Worm (Caenorhabditis elegans) whole organism, early embryonic: ENCODE measurements around the gene R13H9.6.

ENCODE experiments used
- B0310.2 ChIP-seq: sonication (generic microtip); optimal IDR thresholded peaks from 2 replicates; lab custom pipeline; 2016; ENCODE audit warnings: mild to moderate bottlenecking, missing genetic modification characterization, missing compliant biosample characterization
- F13C5.2 ChIP-seq: sonication (generic microtip); optimal IDR thresholded peaks from 2 replicates; lab custom pipeline; 2017; ENCODE audit warnings: mild to moderate bottlenecking, missing genetic modification characterization, inconsistent platforms, missing compliant biosample characterization
- aly-1 ChIP-seq: sonication (generic microtip); optimal IDR thresholded peaks from 2 replicates; lab custom pipeline; 2016; ENCODE audit warnings: missing genetic modification characterization, missing compliant biosample characterization
- ama-1 ChIP-seq: fragments of 150-350 bp; optimal IDR thresholded peaks from 2 replicates; lab custom pipeline; 2014
- ceh-13 ChIP-seq: fragments of 200-800 bp; sonication (Bioruptor generic); optimal IDR thresholded peaks from 2 replicates; lab custom pipeline; 2018; ENCODE audit warnings: mild to moderate bottlenecking, missing genetic modification characterization, missing compliant biosample characterization
- ceh-36 ChIP-seq: sonication (generic microtip); optimal IDR thresholded peaks from 2 replicates; lab custom pipeline; 2016; ENCODE audit warnings: missing genetic modification characterization, inconsistent platforms, missing compliant biosample characterization
- ets-7 ChIP-seq: sonication (generic microtip); optimal IDR thresholded peaks from 2 replicates; lab custom pipeline; 2016; ENCODE audit warnings: missing genotype, missing genetic modification characterization, missing compliant biosample characterization
- flt-1 ChIP-seq: fragments of 200-800 bp; sonication (Bioruptor generic); IDR thresholded peaks from 2 replicates; pipeline ENCODE4 v1.3.6; 2022; ENCODE audit warnings: missing genetic modification characterization, missing compliant biosample characterization
- hmbx-1 ChIP-seq: sonication (generic microtip); optimal IDR thresholded peaks from 2 replicates; lab custom pipeline; 2016; ENCODE audit warnings: mild to moderate bottlenecking, missing genetic modification characterization, missing compliant biosample characterization
- hmg-4 ChIP-seq: fragments of 200-800 bp; sonication (Bioruptor generic); optimal IDR thresholded peaks from 2 replicates; lab custom pipeline; 2018; ENCODE audit warnings: mild to moderate bottlenecking, missing genetic modification characterization, missing compliant biosample characterization
- hnd-1 ChIP-seq: sonication (generic microtip); optimal IDR thresholded peaks from 2 replicates; lab custom pipeline; 2016; ENCODE audit warnings: missing genetic modification characterization, missing compliant biosample characterization
- pes-1 ChIP-seq: fragments of 200-800 bp; sonication (Bioruptor generic); IDR thresholded peaks from 2 replicates; pipeline ENCODE4 v1.3.6; 2022; ENCODE audit warnings: missing genetic modification reagents, missing genetic modification characterization, missing compliant biosample characterization
- scrt-1 ChIP-seq: fragments of 200-800 bp; sonication (Bioruptor generic); IDR thresholded peaks from 2 replicates; pipeline ENCODE4 v1.3.6; 2022; ENCODE audit warnings: missing genetic modification characterization, missing compliant biosample characterization
- sea-1 ChIP-seq: fragments of 200-800 bp; sonication (Bioruptor generic); conservative IDR thresholded peaks from 2 replicates; pipeline ENCODE4 v1.3.6; 2022; ENCODE audit warnings: missing genetic modification characterization, missing compliant biosample characterization
- tbx-11 ChIP-seq: fragments of 200-800 bp; sonication (Bioruptor generic); IDR thresholded peaks from 2 replicates; pipeline ENCODE4 v1.3.6; 2022; ENCODE audit warnings: missing genetic modification characterization, missing compliant biosample characterization
- tbx-37 ChIP-seq: fragments of 200-800 bp; sonication (Bioruptor generic); conservative IDR thresholded peaks from 2 replicates; pipeline ENCODE4 v1.3.6; 2022; ENCODE audit warnings: missing genetic modification reagents, missing genetic modification characterization, missing compliant biosample characterization
- tra-4 ChIP-seq: sonication (generic microtip); optimal IDR thresholded peaks from 2 replicates; lab custom pipeline; 2017; ENCODE audit warnings: missing genetic modification characterization, missing compliant biosample characterization

Gene R13H9.6

ce11 chrIV:5037489-5037888 lies 31.0 kb downstream of the R13H9.6 start, which contains the start of gene C09B9.1:
Gene C09B9.1, plus strand, starts transcription at chrIV:5037789.
- TF ChIP-seq hmbx-1, result no peak
- no peak for TF ChIP-seq flt-1 (GFP tag; lab: Robert Waterston, UW)
- no peak for TF ChIP-seq B0310.2 (tag; lab: Kevin White, UChicago)
- TF ChIP-seq scrt-1 (GFP tag; lab: Robert Waterston, UW), result no peak
- no peak for TF ChIP-seq hnd-1 (tag; lab: Kevin White, UChicago)
- no peak for TF ChIP-seq tra-4 (tag; lab: Kevin White, UChicago)
- no peak for TF ChIP-seq ceh-36 (tag; lab: Kevin White, UChicago)
- TF ChIP-seq sea-1 (GFP tag; lab: Robert Waterston, UW), result no peak
- TF ChIP-seq aly-1 (tag; lab: Kevin White, UChicago), result no peak
- TF ChIP-seq ama-1 (lab: Kevin White, UChicago), result no peak
- no peak for TF ChIP-seq hmg-4 (GFP tag; lab: Kevin White, UChicago)
- no peak for TF ChIP-seq tbx-11 (GFP tag; lab: Robert Waterston, UW)
- no peak for TF ChIP-seq F13C5.2 (tag; lab: Kevin White, UChicago)
- no peak for TF ChIP-seq pes-1 (GFP tag; lab: Robert Waterston, UW)

ce11 chrIV:5033276-5033675 lies 35.2 kb downstream of the R13H9.6 start, which contains the start of gene C09B9.4:
Gene C09B9.4, minus strand, starts transcription at chrIV:5033376.
- TF ChIP-seq F13C5.2 (tag; lab: Kevin White, UChicago) (no peak), ets-7 (tag; lab: Kevin White, UChicago) (no peak), hmbx-1 (no peak), hmg-4 (GFP tag; lab: Kevin White, UChicago) (no peak), hnd-1 (tag; lab: Kevin White, UChicago) (no peak), B0310.2 (tag; lab: Kevin White, UChicago) (no peak), ceh-13 (GFP tag; lab: Kevin White, UChicago) (no peak), flt-1 (GFP tag; lab: Robert Waterston, UW) (no peak), tbx-11 (GFP tag; lab: Robert Waterston, UW) (no peak), aly-1 (tag; lab: Kevin White, UChicago) (no peak), pes-1 (GFP tag; lab: Robert Waterston, UW) (no peak), scrt-1 (GFP tag; lab: Robert Waterston, UW) (no peak), tbx-37 (GFP tag; lab: Robert Waterston, UW) (no peak), tra-4 (tag; lab: Kevin White, UChicago) (no peak)

- no peak for TF ChIP-seq pes-1 (GFP tag; lab: Robert Waterston, UW)
- TF ChIP-seq hnd-1 (tag; lab: Kevin White, UChicago), result no peak
- TF ChIP-seq tbx-37 (GFP tag; lab: Robert Waterston, UW), result no peak
- no peak for TF ChIP-seq ets-7 (tag; lab: Kevin White, UChicago)
- no peak for TF ChIP-seq ama-1 (lab: Kevin White, UChicago)
- no peak for TF ChIP-seq ceh-36 (tag; lab: Kevin White, UChicago)
- no peak for TF ChIP-seq ceh-13 (GFP tag; lab: Kevin White, UChicago)
- TF ChIP-seq hmg-4 (GFP tag; lab: Kevin White, UChicago), result no peak
- no peak for TF ChIP-seq hmbx-1
- no peak for TF ChIP-seq aly-1 (tag; lab: Kevin White, UChicago)
These were observed 37.1 kb downstream of the R13H9.6 start for ce11 chrIV:5031346-5031745.

DNA sequence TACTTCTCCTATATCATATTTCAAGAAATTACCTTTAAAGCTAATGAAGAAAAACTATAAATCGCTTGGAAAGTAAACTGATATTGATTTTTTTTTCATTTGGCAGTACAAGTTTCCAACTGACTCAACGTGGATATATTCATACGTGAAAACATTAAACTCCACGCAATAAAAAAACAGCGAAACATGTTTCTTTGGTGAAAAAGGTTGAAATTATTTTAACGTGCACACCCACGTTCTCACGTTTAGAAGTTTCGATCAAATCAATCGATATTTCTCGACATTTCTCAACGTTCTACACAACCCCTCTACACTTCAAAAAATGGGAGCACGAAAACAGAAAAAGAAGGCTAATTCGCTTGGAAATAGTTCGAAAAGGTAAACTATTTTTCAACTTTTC lies 39.5 kb downstream of the R13H9.6 start, which contains the start of the genes best-6 and C09B9.2:
best-6 (minus strand) TSS at position 101 of the 400 bp plus-strand sequence.
C09B9.2 (plus strand) TSS at position 314 of the 400 bp plus-strand sequence.
- TF ChIP-seq tbx-37 (GFP tag; lab: Robert Waterston, UW) (no peak), ceh-13 (GFP tag; lab: Kevin White, UChicago) (no peak), F13C5.2 (tag; lab: Kevin White, UChicago) (no peak), aly-1 (tag; lab: Kevin White, UChicago) (no peak), ets-7 (tag; lab: Kevin White, UChicago) (no peak), hmg-4 (GFP tag; lab: Kevin White, UChicago) (no peak), flt-1 (GFP tag; lab: Robert Waterston, UW) (no peak), pes-1 (GFP tag; lab: Robert Waterston, UW) (no peak), hnd-1 (tag; lab: Kevin White, UChicago) (no peak), tbx-11 (GFP tag; lab: Robert Waterston, UW) (no peak), tra-4 (tag; lab: Kevin White, UChicago) (no peak), hmbx-1 (no peak), ceh-36 (tag; lab: Kevin White, UChicago) (no peak), B0310.2 (tag; lab: Kevin White, UChicago) (no peak)

ce11 chrIV:5025646-5026045 lies 42.8 kb downstream of the R13H9.6 start, which contains the start of gene C09B9.85:
Gene C09B9.85, minus strand, starts transcription at chrIV:5025746.
- no peak for TF ChIP-seq F13C5.2 (tag; lab: Kevin White, UChicago)
- TF ChIP-seq tra-4 (tag; lab: Kevin White, UChicago), result no peak
- no peak for TF ChIP-seq flt-1 (GFP tag; lab: Robert Waterston, UW)
- TF ChIP-seq tbx-11 (GFP tag; lab: Robert Waterston, UW), result no peak
- no peak for TF ChIP-seq ets-7 (tag; lab: Kevin White, UChicago)
- TF ChIP-seq ama-1 (lab: Kevin White, UChicago), result no peak
- no peak for TF ChIP-seq hmg-4 (GFP tag; lab: Kevin White, UChicago)
- no peak for TF ChIP-seq hmbx-1

ce11 chrIV:5020533-5020932 lies 47.9 kb downstream of the R13H9.6 start, which contains the start of gene T28H11.8:
Gene T28H11.8, minus strand, starts transcription at chrIV:5020633.
- TF ChIP-seq ceh-36 (tag; lab: Kevin White, UChicago), result no peak
- TF ChIP-seq hnd-1 (tag; lab: Kevin White, UChicago), result no peak
- TF ChIP-seq ceh-13 (GFP tag; lab: Kevin White, UChicago), result no peak
- no peak for TF ChIP-seq B0310.2 (tag; lab: Kevin White, UChicago)
- no peak for TF ChIP-seq flt-1 (GFP tag; lab: Robert Waterston, UW)
- no peak for TF ChIP-seq scrt-1 (GFP tag; lab: Robert Waterston, UW)
- no peak for TF ChIP-seq tbx-11 (GFP tag; lab: Robert Waterston, UW)
- no peak for TF ChIP-seq sea-1 (GFP tag; lab: Robert Waterston, UW)
- TF ChIP-seq F13C5.2 (tag; lab: Kevin White, UChicago), result no peak
- no peak for TF ChIP-seq aly-1 (tag; lab: Kevin White, UChicago)
- TF ChIP-seq hmbx-1, result no peak
- TF ChIP-seq tbx-37 (GFP tag; lab: Robert Waterston, UW), result no peak
- no peak for TF ChIP-seq pes-1 (GFP tag; lab: Robert Waterston, UW)
- TF ChIP-seq ama-1 (lab: Kevin White, UChicago), result no peak
- no peak for TF ChIP-seq ets-7 (tag; lab: Kevin White, UChicago)
- no peak for TF ChIP-seq hmg-4 (GFP tag; lab: Kevin White, UChicago)
